Worm (Caenorhabditis elegans): ENCODE measurements around the gene irld-28.

- no peak for TF ChIP-seq ref-1 (GFP tag; conservative IDR thresholded peaks at IDR 0.05)
- TF ChIP-seq ztf-29 (GFP tag; IDR thresholded peaks at IDR 0.05), result no peak
Observed at ce11 chrV:2341285-2341684, 5.2 kb upstream of the irld-28 start, which contains the start of gene irld-30.

Measured in whole organism, midembryonic.